1 worm cellular context compared by ENCODE assay signal in the genomic region with DNA sequence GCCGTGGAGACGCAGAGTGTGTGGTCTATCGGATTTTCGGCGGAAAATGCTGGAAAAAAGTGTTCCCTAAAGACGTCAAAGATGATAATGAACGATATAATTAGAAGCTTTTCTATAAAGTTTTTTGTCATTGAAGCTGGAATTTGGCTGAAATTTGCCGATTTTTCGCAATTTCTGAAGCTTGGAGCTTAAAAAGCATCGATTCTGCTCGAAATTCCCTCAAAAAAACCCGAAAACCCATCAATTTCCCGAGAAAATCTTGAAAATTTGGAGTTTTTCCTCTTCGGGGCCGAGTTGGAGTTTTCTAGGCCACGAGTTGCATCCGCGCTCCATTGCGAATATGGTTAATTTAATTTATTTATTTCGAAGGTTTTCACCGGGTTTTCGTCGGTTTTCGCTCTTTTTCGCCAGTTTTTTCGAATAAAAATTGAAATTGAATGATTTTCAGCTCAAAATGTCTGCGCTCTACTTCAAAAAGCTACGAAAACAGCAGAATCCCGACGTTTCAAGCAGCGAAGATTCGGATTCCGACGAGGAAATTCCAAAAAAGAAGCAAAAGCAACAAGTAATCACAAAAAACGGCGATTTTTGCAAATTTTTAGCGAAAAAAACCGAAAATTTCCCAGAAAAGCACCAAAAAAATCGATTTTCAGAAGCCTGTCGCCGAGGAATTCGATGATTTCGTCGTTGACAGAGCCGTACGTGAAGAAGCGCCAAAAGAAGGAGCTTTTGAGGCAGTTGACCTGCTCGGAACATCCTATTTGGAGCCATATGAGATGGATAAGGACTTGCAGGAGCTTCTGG.
A peak's percentile ranks its signal among the peaks of the same experiment; 100 is the strongest.
TF ChIP-seq lines count a peak whose summit lies in the region.

A gene (minus strand): TSS at position 51 of the 804 bp plus-strand sequence.
A gene (plus strand): TSS at position 449 of the 804 bp plus-strand sequence.

TF ChIP-seq in whole organism, L1 larva, 84 proteins besides CTCF, POLR2A, EP300 and RAD21 (continued from another document):
- TF ChIP-seq lin-14 (GFP tag; optimal IDR thresholded peaks at IDR 0.05; lab: Kevin White, UChicago) (peak; percentile 89), ztf-4 (tag; optimal IDR thresholded peaks at IDR 0.05; lab: Kevin White, UChicago) (no peak), ets-5 (GFP tag; IDR thresholded peaks at IDR 0.05; lab: Robert Waterston, UW) (no peak), C34B4.2 (tag; optimal IDR thresholded peaks at IDR 0.05; lab: Kevin White, UChicago) (no peak), unc-86 (tag; optimal IDR thresholded peaks at IDR 0.05; lab: Kevin White, UChicago) (peak; percentile 75), efl-3 (GFP tag; optimal IDR thresholded peaks at IDR 0.05; lab: Kevin White, UChicago) (no peak), fos-1 (tag; optimal IDR thresholded peaks at IDR 0.05; lab: Kevin White, UChicago) (peak; percentile 64), unc-130 (tag; optimal IDR thresholded peaks at IDR 0.05; lab: Kevin White, UChicago) (peak; percentile 24), nhr-20 (tag; optimal IDR thresholded peaks at IDR 0.05; lab: Kevin White, UChicago) (peak; percentile 76), lin-39 (tag; optimal IDR thresholded peaks at IDR 0.05; lab: Kevin White, UChicago) (peak; percentile 64), nhr-19 (GFP tag; conservative IDR thresholded peaks at IDR 0.05; lab: Robert Waterston, UW) (peak; percentile 79), nhr-12 (tag; optimal IDR thresholded peaks at IDR 0.05; lab: Kevin White, UChicago) (no peak), blmp-1 (tag; optimal IDR thresholded peaks at IDR 0.05; lab: Kevin White, UChicago) (peak; percentile 57), lir-3 (tag; optimal IDR thresholded peaks at IDR 0.05; lab: Kevin White, UChicago; ENCODE audit: poor library complexity) (peak; percentile 95), ceh-63 (GFP tag; optimal IDR thresholded peaks at IDR 0.05; lab: Kevin White, UChicago) (no peak), skn-1 (tag; optimal IDR thresholded peaks at IDR 0.05; lab: Kevin White, UChicago) (peak; percentile 65), unc-30 (tag; optimal IDR thresholded peaks at IDR 0.05; lab: Kevin White, UChicago) (no peak), irx-1 (tag; optimal IDR thresholded peaks at IDR 0.05; lab: Kevin White, UChicago) (peak; percentile 92), swsn-7 (tag; optimal IDR thresholded peaks at IDR 0.05; lab: Kevin White, UChicago) (peak; percentile 81), ceh-90 (tag; optimal IDR thresholded peaks at IDR 0.05; lab: Kevin White, UChicago) (peak; percentile 91), rnt-1 (tag; optimal IDR thresholded peaks at IDR 0.05; lab: Kevin White, UChicago) (peak; percentile 98), nhr-76 (tag; optimal IDR thresholded peaks at IDR 0.05; lab: Kevin White, UChicago) (no peak), nhr-90 (tag; optimal IDR thresholded peaks at IDR 0.05; lab: Kevin White, UChicago; ENCODE audit: poor library complexity) (peak; percentile 89), aha-1 (tag; optimal IDR thresholded peaks at IDR 0.05; lab: Kevin White, UChicago) (no peak), elt-3 (tag; optimal IDR thresholded peaks at IDR 0.05; lab: Kevin White, UChicago) (peak in 2 of 6 experiments; percentile 21 to 40), nhr-77 (tag; optimal IDR thresholded peaks at IDR 0.05; lab: Kevin White, UChicago) (peak; percentile 11), sox-4 (tag; optimal IDR thresholded peaks at IDR 0.05; lab: Kevin White, UChicago) (peak; percentile 76), mab-9 (GFP tag; IDR thresholded peaks at IDR 0.05; lab: Robert Waterston, UW) (peak; percentile 86), efl-1 (optimal IDR thresholded peaks at IDR 0.05; lab: Kevin White, UChicago) (peak; percentile 78 to 79), efl-1 (GFP tag; optimal IDR thresholded peaks at IDR 0.05 in 1 of 2; lab: Kevin White, UChicago) (peak; percentile 80 to 97)
